Worm (Caenorhabditis elegans) whole organism, mixed stage, embryonic: ENCODE results near the gene gyg-2.

ENCODE experiments used
- blmp-1 ChIP-seq: fragments of 150-350 bp; optimal IDR thresholded peaks from 2 replicates; lab custom pipeline; 2014; ENCODE audit warnings: missing biosample characterization, missing genetic modification characterization
- lin-13 ChIP-seq: fragments of 150-350 bp; optimal IDR thresholded peaks from 2 replicates; lab custom pipeline; 2014; ENCODE audit warnings: missing biosample characterization, missing genetic modification characterization
- lin-32 ChIP-seq: fragments of 200-800 bp; sonication (Bioruptor generic); optimal IDR thresholded peaks from 2 replicates; lab custom pipeline; 2018; ENCODE audit warnings: mild to moderate bottlenecking, missing genetic modification characterization, missing compliant biosample characterization
- mep-1 ChIP-seq: fragments of 150-350 bp; optimal IDR thresholded peaks from 2 replicates; lab custom pipeline; 2017; ENCODE audit warnings: missing biosample characterization, missing genetic modification reagents, missing genetic modification characterization, inconsistent platforms
- nhr-12 ChIP-seq: fragments of 150-350 bp; optimal IDR thresholded peaks from 2 replicates; lab custom pipeline; 2014; ENCODE audit warnings: missing biosample characterization, missing genetic modification characterization
- nhr-2 ChIP-seq: fragments of 150-350 bp; optimal IDR thresholded peaks from 2 replicates; lab custom pipeline; 2014; ENCODE audit warnings: missing biosample characterization, missing genetic modification characterization
- nhr-237 ChIP-seq: fragments of 150-350 bp; optimal IDR thresholded peaks from 2 replicates; lab custom pipeline; 2014; ENCODE audit warnings: missing biosample characterization, missing genetic modification characterization
- snpc-4 ChIP-seq: fragments of 150-350 bp; optimal IDR thresholded peaks from 2 replicates; lab custom pipeline; 2014; ENCODE audit warnings: missing biosample characterization, missing genetic modification characterization
- sptf-1 ChIP-seq: sonication (generic microtip); optimal IDR thresholded peaks from 2 replicates; lab custom pipeline; 2017; ENCODE audit warnings: mild to moderate bottlenecking, missing genetic modification characterization, moderate library complexity, missing compliant biosample characterization
- unc-39 ChIP-seq: fragments of 150-350 bp; optimal IDR thresholded peaks from 2 replicates; lab custom pipeline; 2014; ENCODE audit warnings: missing biosample characterization, missing genetic modification characterization
- ztf-11 ChIP-seq: fragments of 150-350 bp; optimal IDR thresholded peaks from 2 replicates; lab custom pipeline; 2014; ENCODE audit warnings: missing biosample characterization, missing genetic modification characterization

ce11 chrV:16744783-16745182, 1.3 kb downstream of the gyg-2 start:
- no peak for TF ChIP-seq nhr-12 (tag; lab: Kevin White, UChicago)
- no peak for TF ChIP-seq unc-39 (tag; lab: Kevin White, UChicago)
- TF ChIP-seq ztf-11 (tag; lab: Kevin White, UChicago), result no peak
- no peak for TF ChIP-seq nhr-2
- no peak for TF ChIP-seq sptf-1
- no peak for TF ChIP-seq snpc-4 (tag; lab: Kevin White, UChicago)
- TF ChIP-seq mep-1, result no peak
- no peak for TF ChIP-seq lin-13 (tag; lab: Kevin White, UChicago)
- TF ChIP-seq blmp-1 (tag; lab: Kevin White, UChicago), result no peak
- TF ChIP-seq lin-32 (GFP tag; lab: Kevin White, UChicago), result no peak
- no peak for TF ChIP-seq nhr-237
